Worm (Caenorhabditis elegans): ENCODE results near the gene mdt-22.

mdt-22 gene

DNA sequence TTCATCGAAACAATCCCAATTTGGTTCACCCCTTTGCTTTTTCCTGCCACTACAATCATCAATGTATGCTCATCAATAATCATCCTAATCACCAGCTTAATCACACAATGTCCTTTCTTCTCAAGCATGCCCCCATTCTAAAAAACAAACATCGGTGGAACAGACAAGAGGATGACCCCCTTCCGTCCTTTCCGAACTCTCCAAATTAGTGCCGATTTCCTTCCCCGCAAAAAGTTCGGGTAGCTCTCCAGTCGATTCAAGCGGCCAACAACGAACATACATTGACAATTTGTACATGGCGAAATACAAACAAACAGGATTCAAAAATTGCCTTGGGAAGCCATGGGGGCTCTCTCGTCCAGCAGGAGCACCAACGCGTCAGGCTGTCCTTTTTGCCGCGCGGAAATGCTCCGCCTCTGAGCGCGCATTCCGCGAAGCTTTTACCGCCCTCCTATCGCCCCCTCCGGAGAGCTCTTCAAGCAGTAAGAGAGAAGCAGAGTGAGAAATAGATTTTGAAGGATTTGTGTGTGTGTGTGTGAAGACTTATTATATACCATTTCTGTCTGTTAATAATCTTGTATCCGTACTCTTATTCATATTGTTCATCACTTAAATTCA lies 24.7 kb downstream of the mdt-22 start, which contains the start of gene appg-1:
appg-1 (plus strand) TSS at position 427 of the 618 bp plus-strand sequence.
- TF ChIP-seq daf-12 (tag; optimal IDR thresholded peaks at IDR 0.05) (no peak), aly-2 (tag; optimal IDR thresholded peaks at IDR 0.05) (no peak), lin-15B (tag; optimal IDR thresholded peaks at IDR 0.05) (no peak), fkh-2 (tag; optimal IDR thresholded peaks at IDR 0.05) (no peak), skn-1 (tag; optimal IDR thresholded peaks at IDR 0.05) (no peak), tbx-2 (tag; optimal IDR thresholded peaks at IDR 0.05) (no peak), elt-1 (tag; optimal IDR thresholded peaks at IDR 0.05) (no peak), nhr-67 (tag; optimal IDR thresholded peaks at IDR 0.05) (no peak), nhr-11 (tag; optimal IDR thresholded peaks at IDR 0.05) (no peak), lsy-12 (tag; optimal IDR thresholded peaks at IDR 0.05) (no peak), elt-2 (tag; optimal IDR thresholded peaks at IDR 0.05) (no peak), R02D3.7 (tag; optimal IDR thresholded peaks at IDR 0.05) (no peak), egl-27 (tag; optimal IDR thresholded peaks at IDR 0.05) (no peak), unc-62 (GFP tag; optimal IDR thresholded peaks at IDR 0.05) (no peak), ztf-11 (tag; optimal IDR thresholded peaks at IDR 0.05) (no peak)

DNA sequence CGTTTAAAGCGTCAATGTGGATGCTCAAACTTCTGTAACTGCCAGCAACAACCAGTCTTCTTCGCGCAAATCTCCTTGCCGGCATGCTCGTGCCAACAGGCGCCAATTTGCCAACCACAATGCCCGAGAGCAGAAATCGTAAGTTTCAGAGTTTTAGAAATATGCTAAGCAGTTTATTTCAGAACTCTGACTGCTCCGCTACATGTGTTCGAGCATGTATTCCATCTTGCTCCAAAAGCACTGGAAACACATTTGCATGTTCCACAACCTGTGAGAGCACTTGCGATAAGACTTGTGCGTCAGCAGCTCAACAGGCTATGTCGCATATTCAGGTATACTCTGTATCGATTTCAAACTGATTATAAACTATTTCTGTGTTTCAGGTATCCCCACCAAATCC lies 28.7 kb downstream of the mdt-22 start:
- TF ChIP-seq lsy-12 (tag; optimal IDR thresholded peaks at IDR 0.05) (no peak), mml-1 (tag; optimal IDR thresholded peaks at IDR 0.05) (no peak)

DNA sequence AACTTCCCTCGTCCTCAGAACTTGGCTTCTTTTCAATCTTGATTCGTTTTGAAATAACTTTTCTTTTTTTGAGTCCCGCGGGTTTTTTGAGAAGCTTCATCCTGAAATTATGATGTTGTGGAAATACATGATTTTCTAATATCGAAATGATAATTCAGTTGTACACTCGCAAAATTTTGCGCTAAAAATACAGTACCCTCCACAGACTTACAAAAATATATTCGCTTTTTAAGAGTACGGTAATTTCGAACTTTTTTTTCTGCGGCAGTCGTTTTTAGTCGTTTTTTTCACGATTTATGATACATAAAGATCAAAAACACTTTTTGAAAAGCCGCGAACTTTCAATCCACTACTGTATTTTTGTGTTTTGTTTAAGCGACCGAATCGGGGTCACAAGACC lies 44.0 kb downstream of the mdt-22 start, which contains the start of gene pro-2:
pro-2 (minus strand) TSS at position 101 of the 400 bp plus-strand sequence.
- TF ChIP-seq ama-1 (optimal IDR thresholded peaks at IDR 0.05): no peak
- TF ChIP-seq egl-27 (tag; optimal IDR thresholded peaks at IDR 0.05): no peak
- TF ChIP-seq ceh-28 (tag; optimal IDR thresholded peaks at IDR 0.05): no peak
- TF ChIP-seq ceh-16 (tag; optimal IDR thresholded peaks at IDR 0.05): no peak
- no peak for TF ChIP-seq egl-5 (tag; optimal IDR thresholded peaks at IDR 0.05)
- TF ChIP-seq skn-1 (tag; optimal IDR thresholded peaks at IDR 0.05): no peak
- no peak for TF ChIP-seq tbx-2 (tag; optimal IDR thresholded peaks at IDR 0.05)
- no peak for TF ChIP-seq zag-1 (tag; optimal IDR thresholded peaks at IDR 0.05)
- no peak for TF ChIP-seq unc-62 (GFP tag; optimal IDR thresholded peaks at IDR 0.05)
- TF ChIP-seq fos-1 (tag; optimal IDR thresholded peaks at IDR 0.05): no peak
- no peak for TF ChIP-seq fkh-10 (GFP tag; optimal IDR thresholded peaks at IDR 0.05)
- TF ChIP-seq nhr-77 (tag; optimal IDR thresholded peaks at IDR 0.05): no peak
- TF ChIP-seq ztf-4 (tag; optimal IDR thresholded peaks at IDR 0.05): no peak
- no peak for TF ChIP-seq nhr-25 (tag; optimal IDR thresholded peaks at IDR 0.05)
- no peak for TF ChIP-seq lin-15B (tag; optimal IDR thresholded peaks at IDR 0.05)
- no peak for TF ChIP-seq nhr-12 (tag; optimal IDR thresholded peaks at IDR 0.05)
- no peak for TF ChIP-seq sea-2 (GFP tag; optimal IDR thresholded peaks at IDR 0.05)

- TF ChIP-seq skn-1 (tag; optimal IDR thresholded peaks at IDR 0.05) (no peak), nhr-43 (tag; optimal IDR thresholded peaks at IDR 0.05; ENCODE audit: poor library complexity, severe bottlenecking) (no peak), nhr-77 (tag; optimal IDR thresholded peaks at IDR 0.05) (no peak), daf-12 (tag; optimal IDR thresholded peaks at IDR 0.05) (no peak), ztf-4 (tag; optimal IDR thresholded peaks at IDR 0.05) (no peak), lin-15B (tag; optimal IDR thresholded peaks at IDR 0.05) (no peak), fkh-10 (GFP tag; optimal IDR thresholded peaks at IDR 0.05) (no peak), lsy-12 (tag; optimal IDR thresholded peaks at IDR 0.05) (no peak), tbx-2 (tag; optimal IDR thresholded peaks at IDR 0.05) (no peak), ceh-16 (tag; optimal IDR thresholded peaks at IDR 0.05) (no peak), elt-2 (tag; optimal IDR thresholded peaks at IDR 0.05) (no peak), ama-1 (optimal IDR thresholded peaks at IDR 0.05) (no peak), lin-39 (tag; optimal IDR thresholded peaks at IDR 0.05) (no peak)
These were observed 45.1 kb downstream of the mdt-22 start, which contains the start of gene C07E3.10 for ce11 chrII:10346075-10346474. C07E3.10 (plus strand) TSS chrII:10346375.

- TF ChIP-seq elt-3 (tag; optimal IDR thresholded peaks at IDR 0.05) (no peak), R02D3.7 (tag; optimal IDR thresholded peaks at IDR 0.05) (no peak), hmg-11 (tag; optimal IDR thresholded peaks at IDR 0.05) (no peak)
These were observed 48.9 kb downstream of the mdt-22 start, which contains the start of gene stip-1 for ce11 chrII:10349915-10350314. stip-1 (minus strand) TSS chrII:10350012.
